Worm (Caenorhabditis elegans) whole organism, L3 larva: ENCODE results near the gene srh-104.

Experiments used
- R02D3.7 ChIP-seq: fragments of 150-350 bp; optimal IDR thresholded peaks from 2 replicates; lab custom pipeline; 2014; ENCODE audit warnings: missing biosample characterization, missing genetic modification characterization
- aly-2 ChIP-seq: fragments of 150-350 bp; optimal IDR thresholded peaks from 2 replicates; lab custom pipeline; 2014; ENCODE audit warnings: missing biosample characterization, missing genetic modification characterization
- ama-1 ChIP-seq: fragments of 150-350 bp; optimal IDR thresholded peaks from 2 replicates; lab custom pipeline; 2018
- ceh-16 ChIP-seq: sonication (generic microtip); optimal IDR thresholded peaks from 2 replicates; lab custom pipeline; 2017; ENCODE audit warnings: missing biosample characterization, missing genetic modification characterization
- ceh-28 ChIP-seq: fragments of 150-350 bp; optimal IDR thresholded peaks from 2 replicates; lab custom pipeline; 2014; ENCODE audit warnings: missing biosample characterization, missing genetic modification reagents, missing genetic modification characterization
- ceh-82 ChIP-seq: fragments of 150-350 bp; optimal IDR thresholded peaks from 2 replicates; lab custom pipeline; 2014; ENCODE audit warnings: missing biosample characterization, missing genetic modification characterization
- ceh-9 ChIP-seq: sonication (generic microtip); optimal IDR thresholded peaks from 2 replicates; lab custom pipeline; 2018; ENCODE audit warnings: missing biosample characterization, missing genetic modification characterization
- egl-5 ChIP-seq: fragments of 150-350 bp; optimal IDR thresholded peaks from 2 replicates; lab custom pipeline; 2017; ENCODE audit warnings: missing biosample characterization, missing genetic modification reagents, missing genetic modification characterization, inconsistent platforms
- elt-2 ChIP-seq: sonication (generic microtip); optimal IDR thresholded peaks from 2 replicates; lab custom pipeline; 2016; ENCODE audit warnings: missing genetic modification reagents, mild to moderate bottlenecking, missing genetic modification characterization, missing compliant biosample characterization
- elt-3 ChIP-seq, 3 experiments: fragments of 150-350 bp in 1 of 3; sonication (generic microtip) in 2 of 3; optimal IDR thresholded peaks; 2 replicates in 2 of 3; 4 replicates in 1 of 3; lab custom pipeline; 2014 to 2017; ENCODE audit warnings: missing biosample characterization in 3 of 3, missing genetic modification characterization in 3 of 3
- eor-1 ChIP-seq, 2 experiments: fragments of 150-350 bp; optimal IDR thresholded peaks; 2 replicates each; lab custom pipeline; 2014 to 2018; ENCODE audit warnings: missing biosample characterization in 2 of 2, missing genetic modification characterization in 2 of 2
- fkh-10 ChIP-seq: sonication (generic microtip); optimal IDR thresholded peaks from 2 replicates; lab custom pipeline; 2017; ENCODE audit warnings: missing biosample characterization, missing genetic modification reagents, missing genetic modification characterization
- fos-1 ChIP-seq: fragments of 150-350 bp; optimal IDR thresholded peaks from 2 replicates; lab custom pipeline; 2014; ENCODE audit warnings: missing biosample characterization, missing genetic modification characterization
- jun-1 ChIP-seq: fragments of 150-350 bp; optimal IDR thresholded peaks from 2 replicates; lab custom pipeline; 2014; ENCODE audit warnings: missing biosample characterization, missing genetic modification reagents, missing genetic modification characterization
- lin-15B ChIP-seq: fragments of 150-350 bp; optimal IDR thresholded peaks from 2 replicates; lab custom pipeline; 2014; ENCODE audit warnings: missing biosample characterization, missing genetic modification characterization
- lin-39 ChIP-seq: fragments of 150-350 bp; optimal IDR thresholded peaks from 2 replicates; lab custom pipeline; 2018; ENCODE audit warnings: missing biosample characterization, missing genetic modification reagents, missing genetic modification characterization
- lsy-12 ChIP-seq: sonication (generic microtip); optimal IDR thresholded peaks from 2 replicates; lab custom pipeline; 2016; ENCODE audit warnings: mild to moderate bottlenecking, missing genetic modification characterization, missing compliant biosample characterization
- mdl-1 ChIP-seq: fragments of 150-350 bp; optimal IDR thresholded peaks from 2 replicates; lab custom pipeline; 2014; ENCODE audit warnings: missing biosample characterization, missing genetic modification characterization
- mml-1 ChIP-seq: fragments of 150-350 bp; sonication (generic microtip); optimal IDR thresholded peaks from 3 replicates; lab custom pipeline; 2014; ENCODE audit warnings: missing biosample characterization, missing genetic modification characterization
- nfya-1 ChIP-seq: sonication (generic microtip); optimal IDR thresholded peaks from 2 replicates; lab custom pipeline; 2017; ENCODE audit warnings: missing genetic modification characterization, mild to moderate bottlenecking, missing compliant biosample characterization, antibody characterized with exemption, moderate library complexity; ENCODE audit not compliant: insufficient read depth
- nhr-11 ChIP-seq: fragments of 150-350 bp; optimal IDR thresholded peaks from 2 replicates; lab custom pipeline; 2014; ENCODE audit warnings: missing biosample characterization, missing genetic modification characterization
- nhr-12 ChIP-seq: fragments of 150-350 bp; optimal IDR thresholded peaks from 2 replicates; lab custom pipeline; 2014; ENCODE audit warnings: missing biosample characterization, missing genetic modification characterization
- nhr-23 ChIP-seq: fragments of 150-350 bp; optimal IDR thresholded peaks from 2 replicates; lab custom pipeline; 2014; ENCODE audit warnings: missing biosample characterization, missing genetic modification reagents, missing genetic modification characterization
- nhr-237 ChIP-seq: fragments of 150-350 bp; optimal IDR thresholded peaks from 2 replicates; lab custom pipeline; 2014; ENCODE audit warnings: missing biosample characterization, missing genetic modification characterization
- nhr-25 ChIP-seq: sonication (generic microtip); optimal IDR thresholded peaks from 2 replicates; lab custom pipeline; 2017; ENCODE audit warnings: missing biosample characterization, missing genetic modification characterization
- nhr-76 ChIP-seq: fragments of 150-350 bp; sonication (generic microtip); optimal IDR thresholded peaks from 5 replicates; lab custom pipeline; 2014; ENCODE audit warnings: missing biosample characterization, missing genetic modification characterization
- pha-4 ChIP-seq: fragments of 150-350 bp; optimal IDR thresholded peaks from 2 replicates; lab custom pipeline; 2014; ENCODE audit warnings: missing biosample characterization, missing genetic modification reagents, missing genetic modification characterization
- pqm-1 ChIP-seq: fragments of 150-350 bp; optimal IDR thresholded peaks from 2 replicates; lab custom pipeline; 2017; ENCODE audit warnings: missing biosample characterization, missing genetic modification characterization, inconsistent platforms
- sea-2 ChIP-seq: fragments of 150-350 bp; sonication (generic microtip); optimal IDR thresholded peaks from 4 replicates; lab custom pipeline; 2014; ENCODE audit warnings: missing biosample characterization, missing genetic modification reagents, missing genetic modification characterization
- skn-1 ChIP-seq: fragments of 150-350 bp; optimal IDR thresholded peaks from 2 replicates; lab custom pipeline; 2014; ENCODE audit warnings: missing biosample characterization, missing genetic modification characterization
- snpc-4 ChIP-seq: fragments of 150-350 bp; optimal IDR thresholded peaks from 2 replicates; lab custom pipeline; 2014; ENCODE audit warnings: missing biosample characterization, missing genetic modification characterization
- tbx-2 ChIP-seq: sonication (generic microtip); optimal IDR thresholded peaks from 2 replicates; lab custom pipeline; 2016; ENCODE audit warnings: mild to moderate bottlenecking, missing genetic modification characterization, missing compliant biosample characterization
- unc-39 ChIP-seq: sonication (generic microtip); optimal IDR thresholded peaks from 4 replicates; lab custom pipeline; 2017; ENCODE audit warnings: missing biosample characterization, missing genetic modification characterization
- unc-62 ChIP-seq: fragments of 150-350 bp; sonication (generic microtip); optimal IDR thresholded peaks from 4 replicates; lab custom pipeline; 2014; ENCODE audit warnings: missing biosample characterization, missing genetic modification reagents, missing genetic modification characterization
- zag-1 ChIP-seq: fragments of 150-350 bp; optimal IDR thresholded peaks from 2 replicates; lab custom pipeline; 2014; ENCODE audit warnings: missing biosample characterization, missing genetic modification characterization
- ztf-11 ChIP-seq: fragments of 150-350 bp; optimal IDR thresholded peaks from 2 replicates; lab custom pipeline; 2014; ENCODE audit warnings: missing biosample characterization, missing genetic modification characterization
- ztf-4 ChIP-seq: fragments of 150-350 bp; optimal IDR thresholded peaks from 2 replicates; lab custom pipeline; 2014; ENCODE audit warnings: missing biosample characterization, missing genetic modification characterization

The srh-104 gene

DNA sequence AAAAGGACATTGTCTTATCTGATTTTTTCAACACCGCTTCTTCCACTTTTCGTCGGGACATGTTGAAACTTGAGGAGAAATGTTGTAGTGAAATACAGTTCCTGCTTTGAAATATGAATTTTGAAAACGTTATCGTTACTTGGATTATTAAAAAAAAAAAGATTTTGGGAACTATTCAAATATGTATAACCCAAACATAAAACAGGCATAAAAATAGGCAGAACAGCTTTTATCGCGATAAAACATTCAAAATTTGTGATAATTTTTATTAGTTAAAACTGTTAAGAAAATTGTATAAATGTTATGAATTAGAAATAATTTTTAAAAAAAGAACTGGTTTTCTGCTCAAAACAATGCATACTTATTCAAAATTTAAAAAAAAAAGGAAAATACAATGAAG is 12.4 kb upstream of the srh-104 start, which contains the start of gene bgnt-1.3:
bgnt-1.3 (minus strand) TSS at position 101 of the 400 bp plus-strand sequence.
- TF ChIP-seq ceh-82 (no peak), ceh-28 (tag; lab: Kevin White, UChicago) (no peak), jun-1 (no peak), elt-3 (tag; optimal IDR thresholded peaks at IDR 0.05; lab: Kevin White, UChicago) (no peak), fos-1 (tag; lab: Kevin White, UChicago) (no peak), nhr-237 (tag; lab: Kevin White, UChicago) (no peak), ztf-4 (tag; lab: Kevin White, UChicago) (no peak), nhr-25 (tag; lab: Kevin White, UChicago) (no peak), fkh-10 (GFP tag; lab: Kevin White, UChicago) (no peak)

DNA sequence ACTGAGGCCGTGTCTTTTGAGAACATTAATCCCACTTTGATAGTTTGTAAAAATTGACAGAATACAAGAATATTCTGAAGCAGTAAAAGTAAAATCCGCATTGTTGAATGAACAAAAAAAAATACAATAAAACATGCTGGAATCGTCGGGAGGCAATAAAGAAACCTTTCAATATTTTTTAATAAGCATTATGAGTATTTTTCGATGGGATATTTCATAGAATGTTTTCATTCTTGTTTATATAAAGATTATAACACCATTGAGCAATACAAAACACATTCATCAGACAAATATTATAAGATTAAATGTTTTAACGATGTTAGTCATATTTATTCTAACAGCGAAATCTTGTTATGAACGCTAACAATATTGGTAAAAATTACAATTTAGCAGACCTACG is 9.7 kb upstream of the srh-104 start, which contains the start of gene gcy-20:
gcy-20 (minus strand) TSS at position 101 of the 400 bp plus-strand sequence.
- TF ChIP-seq skn-1 (tag; lab: Kevin White, UChicago), result no peak
- TF ChIP-seq ceh-16 (tag; lab: Kevin White, UChicago), result no peak

- TF ChIP-seq unc-39, result no peak
- TF ChIP-seq skn-1 (tag; lab: Kevin White, UChicago), result no peak
- TF ChIP-seq R02D3.7 (tag; lab: Kevin White, UChicago), result no peak
- TF ChIP-seq nhr-12 (tag; lab: Kevin White, UChicago), result no peak
- TF ChIP-seq aly-2 (tag; lab: Kevin White, UChicago), result no peak
- TF ChIP-seq nhr-25 (tag; lab: Kevin White, UChicago), result no peak
- TF ChIP-seq elt-2 (tag; lab: Kevin White, UChicago), result no peak
- TF ChIP-seq nfya-1 (tag; lab: Kevin White, UChicago), result no peak
- TF ChIP-seq tbx-2, result no peak
- TF ChIP-seq lsy-12, result no peak
- TF ChIP-seq fkh-10 (GFP tag; lab: Kevin White, UChicago), result no peak
- TF ChIP-seq zag-1 (tag; lab: Kevin White, UChicago), result no peak
- TF ChIP-seq ceh-9 (tag; lab: Kevin White, UChicago), result no peak
- no peak for TF ChIP-seq ztf-11
- TF ChIP-seq sea-2 (GFP tag; lab: Kevin White, UChicago), result no peak
- TF ChIP-seq nhr-76 (tag; lab: Kevin White, UChicago), result no peak
- TF ChIP-seq snpc-4 (tag; lab: Kevin White, UChicago), result no peak
- no peak for TF ChIP-seq lin-15B (tag; lab: Kevin White, UChicago)
Measured at ce11 chrV:16249105-16249504, 5.1 kb upstream of the srh-104 start.

DNA sequence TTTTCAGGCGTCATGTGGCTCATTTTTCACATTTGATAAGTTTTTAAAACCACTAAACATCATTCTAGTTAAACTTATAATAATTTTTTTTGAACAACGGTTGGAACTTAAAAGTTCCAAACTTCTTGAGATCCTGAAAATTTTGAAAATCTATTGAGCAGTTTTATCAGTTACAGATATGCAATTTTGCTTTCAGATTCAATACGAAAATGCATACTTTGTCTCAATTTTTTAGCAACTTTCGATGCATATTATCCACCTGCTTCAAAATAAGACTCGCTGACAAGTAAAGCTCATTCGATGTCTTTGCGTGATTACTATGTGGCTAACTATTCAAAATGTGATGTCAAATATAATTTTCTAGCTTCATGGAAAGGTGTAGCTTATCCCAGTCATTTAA is 2.6 kb upstream of the srh-104 start, which contains the start of gene srh-95:
srh-95 (plus strand) TSS at position 301 of the 400 bp plus-strand sequence.
- TF ChIP-seq mdl-1 (no peak), pqm-1 (tag; lab: Kevin White, UChicago) (no peak), ztf-11 (no peak)

- TF ChIP-seq lin-39 (no peak), nfya-1 (tag; lab: Kevin White, UChicago) (no peak), mml-1 (no peak), pqm-1 (tag; lab: Kevin White, UChicago) (no peak), nhr-237 (tag; lab: Kevin White, UChicago) (no peak), aly-2 (tag; lab: Kevin White, UChicago) (no peak), ceh-16 (tag; lab: Kevin White, UChicago) (no peak), zag-1 (tag; lab: Kevin White, UChicago) (no peak), nhr-23 (tag; lab: Kevin White, UChicago) (no peak), ceh-9 (tag; lab: Kevin White, UChicago) (no peak), ztf-11 (no peak)
Measured at ce11 chrV:16237223-16237622, 6.8 kb downstream of the srh-104 start, which contains the start of gene F21H7.5. F21H7.5 (plus strand) TSS chrV:16237523.

DNA sequence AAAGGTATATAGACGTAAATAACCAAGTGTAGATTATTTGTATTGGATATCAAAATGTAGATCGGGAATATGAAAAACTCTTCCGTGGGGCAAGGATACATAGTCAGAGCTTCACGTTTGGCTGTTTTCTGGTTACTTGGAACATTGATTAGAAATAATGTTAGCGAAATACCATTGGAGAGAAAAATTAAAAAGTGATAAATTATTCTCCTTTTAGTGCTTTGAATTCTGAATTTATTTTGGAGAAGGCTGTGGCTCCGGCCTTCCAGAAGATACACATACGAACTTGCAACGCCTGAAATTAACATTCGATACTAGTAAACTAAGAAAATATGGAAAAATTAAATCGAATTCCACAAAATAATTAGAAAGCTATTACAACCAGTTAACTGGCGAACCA is 8.3 kb downstream of the srh-104 start, which contains the start of gene srh-98:
srh-98 (minus strand) TSS at position 101 of the 400 bp plus-strand sequence.
- TF ChIP-seq nhr-11 (tag; lab: Kevin White, UChicago), result no peak
- no peak for TF ChIP-seq ztf-11
- TF ChIP-seq ceh-9 (tag; lab: Kevin White, UChicago), result no peak
- no peak for TF ChIP-seq eor-1 (tag; optimal IDR thresholded peaks at IDR 0.05; lab: Kevin White, UChicago)
- no peak for TF ChIP-seq mml-1
- TF ChIP-seq unc-62, result no peak
- no peak for TF ChIP-seq pha-4 (tag; lab: Kevin White, UChicago)
- no peak for TF ChIP-seq nhr-76 (tag; lab: Kevin White, UChicago)
- TF ChIP-seq egl-5 (tag; lab: Kevin White, UChicago), result no peak
- no peak for TF ChIP-seq ama-1
- no peak for TF ChIP-seq lin-15B (tag; lab: Kevin White, UChicago)
- TF ChIP-seq, all 47 proteins: peak for 0
